Worm (Caenorhabditis elegans): ENCODE data around the gene Y7A5A.20.

DNA sequence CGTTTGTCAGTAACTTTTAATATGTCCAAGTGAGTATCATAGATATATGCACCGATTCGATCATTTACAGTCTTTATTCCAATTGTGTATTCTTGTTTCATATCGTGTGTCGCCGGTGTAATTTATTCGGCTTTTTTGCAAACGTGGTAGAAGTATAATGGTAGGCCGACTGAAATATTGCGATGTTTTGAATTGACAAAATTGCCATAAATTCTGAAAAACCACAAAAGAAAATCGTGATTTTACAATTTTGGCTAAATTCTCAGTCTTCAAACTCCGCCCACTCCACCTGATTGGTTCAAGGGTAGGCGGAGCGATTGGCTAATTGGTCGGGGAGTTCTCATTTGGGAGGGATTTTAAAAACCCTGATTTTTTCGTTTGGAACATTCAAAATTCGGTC, 43.6 kb upstream of the Y7A5A.20 start, which contains the start of gene Y7A5A.3:
- TF ChIP-seq W03F9.2 (tag; optimal IDR thresholded peaks at IDR 0.05) (no peak), dao-5 (tag; optimal IDR thresholded peaks at IDR 0.05) (no peak), him-1 (tag; optimal IDR thresholded peaks at IDR 0.05) (no peak)

Measured in whole organism, L4/young adult.